Worm (Caenorhabditis elegans) whole organism, L4 larva: ENCODE measurements around the gene F33G12.3.

ENCODE experiments used
- D1046.2 ChIP-seq: fragments of 200-800 bp; sonication (Bioruptor generic); IDR thresholded peaks from 2 replicates; pipeline ENCODE4 v1.3.6; 2022; ENCODE audit warnings: missing genetic modification characterization, missing compliant biosample characterization
- F26F4.8 ChIP-seq: fragments of 200-800 bp; sonication (Bioruptor generic); conservative IDR thresholded peaks from 2 replicates; pipeline ENCODE4 v1.3.6; 2022; ENCODE audit warnings: missing genetic modification characterization, missing compliant biosample characterization
- F37D6.2 ChIP-seq: sonication (generic microtip); optimal IDR thresholded peaks from 2 replicates; lab custom pipeline; 2016; ENCODE audit warnings: mild to moderate bottlenecking, missing genetic modification characterization, missing compliant biosample characterization
- R02D3.7 ChIP-seq: fragments of 150-350 bp; sonication (generic microtip); optimal IDR thresholded peaks from 3 replicates; lab custom pipeline; 2014; ENCODE audit warnings: missing biosample characterization, missing genetic modification characterization
- Y105C5A.15 ChIP-seq: fragments of 200-800 bp; sonication (Bioruptor generic); IDR thresholded peaks from 2 replicates; pipeline ENCODE4 v1.3.6; 2022; ENCODE audit warnings: missing genetic modification characterization, missing compliant biosample characterization
- Y48G9A.11 ChIP-seq: fragments of 200-800 bp; sonication (Bioruptor generic); IDR thresholded peaks from 2 replicates; pipeline ENCODE4 v1.3.6; 2022; ENCODE audit warnings: missing genetic modification reagents, missing genetic modification characterization, missing compliant biosample characterization
- aha-1 ChIP-seq: fragments of 150-350 bp; peaks from one replicate; lab custom pipeline; 2014; ENCODE audit warnings: missing biosample characterization, missing genetic modification characterization
- aly-2 ChIP-seq: sonication (generic microtip); optimal IDR thresholded peaks from 2 replicates; lab custom pipeline; 2018; ENCODE audit warnings: missing biosample characterization, missing genetic modification characterization
- ama-1 ChIP-seq: fragments of 150-350 bp; optimal IDR thresholded peaks from 2 replicates; lab custom pipeline; 2014; ENCODE audit warnings: inconsistent platforms, mixed read lengths
- ceh-28 ChIP-seq: fragments of 150-350 bp; optimal IDR thresholded peaks from 2 replicates; lab custom pipeline; 2014; ENCODE audit warnings: missing biosample characterization, missing genetic modification reagents, missing genetic modification characterization
- ceh-32 ChIP-seq: sonication (generic microtip); optimal IDR thresholded peaks from 2 replicates; lab custom pipeline; 2016; ENCODE audit warnings: mild to moderate bottlenecking, missing genetic modification characterization, missing compliant biosample characterization; ENCODE audit not compliant: poor library complexity
- ceh-82 ChIP-seq: sonication (generic microtip); optimal IDR thresholded peaks from 2 replicates; lab custom pipeline; 2017; ENCODE audit warnings: missing biosample characterization, missing genetic modification characterization
- cey-2 ChIP-seq: sonication (generic microtip); optimal IDR thresholded peaks from 3 replicates; lab custom pipeline; 2017; ENCODE audit warnings: missing genetic modification characterization, mild to moderate bottlenecking, missing compliant biosample characterization, antibody characterized with exemption, borderline replicate concordance; ENCODE audit not compliant: insufficient read depth
- ctbp-1 ChIP-seq: fragments of 200-800 bp; sonication (Bioruptor generic); IDR thresholded peaks from 2 replicates; pipeline ENCODE4 v1.3.6; 2022; ENCODE audit warnings: missing genetic modification reagents, missing genetic modification characterization, missing compliant biosample characterization
- dmd-8 ChIP-seq: fragments of 200-800 bp; sonication (Bioruptor generic); IDR thresholded peaks from 2 replicates; pipeline ENCODE4 v1.3.6; 2022; ENCODE audit warnings: missing genetic modification characterization, missing compliant biosample characterization
- dpl-1 ChIP-seq: fragments of 150-350 bp; optimal IDR thresholded peaks from 2 replicates; lab custom pipeline; 2014; ENCODE audit warnings: missing biosample characterization, missing genetic modification reagents, missing genetic modification characterization
- dve-1 ChIP-seq: sonication (generic microtip); optimal IDR thresholded peaks from 2 replicates; lab custom pipeline; 2017; ENCODE audit warnings: antibody characterized with exemption, mild to moderate bottlenecking, missing genetic modification characterization, missing compliant biosample characterization; ENCODE audit not compliant: insufficient read depth
- egl-43 ChIP-seq: fragments of 200-800 bp; sonication (Bioruptor generic); IDR thresholded peaks from 2 replicates; pipeline ENCODE4 v1.3.6; 2022; ENCODE audit warnings: missing genetic modification reagents, missing genetic modification characterization, missing compliant biosample characterization
- fos-1 ChIP-seq: fragments of 150-350 bp; optimal IDR thresholded peaks from 2 replicates; lab custom pipeline; 2014; ENCODE audit warnings: missing biosample characterization, missing genetic modification characterization
- gei-8 ChIP-seq: fragments of 200-800 bp; sonication (Bioruptor generic); optimal IDR thresholded peaks from 2 replicates; lab custom pipeline; 2018; ENCODE audit warnings: mild to moderate bottlenecking, missing genetic modification characterization, missing compliant biosample characterization
- hlh-11 ChIP-seq: fragments of 200-800 bp; sonication (Bioruptor generic); optimal IDR thresholded peaks from 2 replicates; lab custom pipeline; 2018; ENCODE audit warnings: mild to moderate bottlenecking, missing genetic modification characterization, missing compliant biosample characterization
- jun-1 ChIP-seq: fragments of 150-350 bp; optimal IDR thresholded peaks from 2 replicates; lab custom pipeline; 2014; ENCODE audit warnings: missing biosample characterization, missing genetic modification reagents, missing genetic modification characterization
- lim-7 ChIP-seq: fragments of 200-800 bp; sonication (Bioruptor generic); IDR thresholded peaks from 2 replicates; pipeline ENCODE4 v1.3.6; 2022; ENCODE audit warnings: missing genetic modification characterization, missing compliant biosample characterization
- lin-13 ChIP-seq: fragments of 150-350 bp; optimal IDR thresholded peaks from 2 replicates; lab custom pipeline; 2014; ENCODE audit warnings: missing biosample characterization, missing genetic modification reagents, missing genetic modification characterization
- lir-3 ChIP-seq: sonication (generic microtip); optimal IDR thresholded peaks from 2 replicates; lab custom pipeline; 2016; ENCODE audit warnings: mild to moderate bottlenecking, missing genetic modification characterization, missing compliant biosample characterization
- mdl-1 ChIP-seq, 2 experiments: fragments of 150-350 bp in 1 of 2; sonication (generic microtip) in 1 of 2; optimal IDR thresholded peaks; 2 replicates each; lab custom pipeline; 2014 to 2017; ENCODE audit warnings: missing biosample characterization in 2 of 2, missing genetic modification characterization in 2 of 2
- mep-1 ChIP-seq: fragments of 150-350 bp; sonication (generic microtip); optimal IDR thresholded peaks from 3 replicates; lab custom pipeline; 2014; ENCODE audit warnings: missing biosample characterization, missing genetic modification characterization
- mes-2 ChIP-seq: sonication (generic microtip); optimal IDR thresholded peaks from 2 replicates; lab custom pipeline; 2016; ENCODE audit warnings: missing genotype, mild to moderate bottlenecking, missing genetic modification characterization, missing compliant biosample characterization; ENCODE audit not compliant: poor library complexity, severe bottlenecking
- mxl-3 ChIP-seq: fragments of 200-800 bp; sonication (Bioruptor generic); optimal IDR thresholded peaks from 2 replicates; lab custom pipeline; 2018; ENCODE audit warnings: mild to moderate bottlenecking, missing genetic modification characterization, missing compliant biosample characterization
- nhr-10 ChIP-seq: fragments of 150-350 bp; optimal IDR thresholded peaks from 2 replicates; lab custom pipeline; 2014; ENCODE audit warnings: missing biosample characterization, missing genetic modification characterization
- nhr-102 ChIP-seq: sonication (generic microtip); optimal IDR thresholded peaks from 2 replicates; lab custom pipeline; 2016; ENCODE audit warnings: mild to moderate bottlenecking, missing genetic modification characterization, moderate library complexity, missing compliant biosample characterization
- nhr-77 ChIP-seq: fragments of 150-350 bp; optimal IDR thresholded peaks from 2 replicates; lab custom pipeline; 2014; ENCODE audit warnings: missing biosample characterization, missing genetic modification characterization
- php-3 ChIP-seq: fragments of 200-800 bp; sonication (Bioruptor generic); IDR thresholded peaks from 2 replicates; pipeline ENCODE4 v1.3.6; 2022; ENCODE audit warnings: missing genetic modification reagents, missing genetic modification characterization, missing compliant biosample characterization
- pqm-1 ChIP-seq: sonication (generic microtip); optimal IDR thresholded peaks from 2 replicates; lab custom pipeline; 2017; ENCODE audit warnings: missing biosample characterization, missing genetic modification characterization
- sdz-12 ChIP-seq: fragments of 200-800 bp; sonication (Bioruptor generic); optimal IDR thresholded peaks from 2 replicates; lab custom pipeline; 2018; ENCODE audit warnings: mild to moderate bottlenecking, missing genetic modification characterization, missing compliant biosample characterization
- set-16 ChIP-seq: fragments of 200-800 bp; sonication (Bioruptor generic); IDR thresholded peaks from 2 replicates; pipeline ENCODE4 v1.3.6; 2022; ENCODE audit warnings: missing genetic modification reagents, missing genetic modification characterization, missing compliant biosample characterization
- snpc-4 ChIP-seq: fragments of 150-350 bp; optimal IDR thresholded peaks from 2 replicates; lab custom pipeline; 2014; ENCODE audit warnings: missing biosample characterization, missing genetic modification characterization
- spr-3 ChIP-seq: fragments of 200-800 bp; sonication (Bioruptor generic); optimal IDR thresholded peaks from 2 replicates; lab custom pipeline; 2018; ENCODE audit warnings: mild to moderate bottlenecking, missing genetic modification characterization, missing compliant biosample characterization
- tag-97 ChIP-seq: fragments of 200-800 bp; sonication (Bioruptor generic); IDR thresholded peaks from 2 replicates; pipeline ENCODE4 v1.3.6; 2022; ENCODE audit warnings: missing genetic modification characterization, missing compliant biosample characterization
- zag-1 ChIP-seq: fragments of 150-350 bp; optimal IDR thresholded peaks from 2 replicates; lab custom pipeline; 2014; ENCODE audit warnings: missing biosample characterization, missing genetic modification characterization
- zfp-2 ChIP-seq: sonication (generic microtip); optimal IDR thresholded peaks from 2 replicates; lab custom pipeline; 2016; ENCODE audit warnings: mild to moderate bottlenecking, missing genetic modification characterization, missing compliant biosample characterization
- zfp-3 ChIP-seq: fragments of 200-800 bp; sonication (Bioruptor generic); conservative IDR thresholded peaks from 2 replicates; pipeline ENCODE4 v1.3.6; 2022; ENCODE audit warnings: missing genetic modification reagents, missing genetic modification characterization, missing compliant biosample characterization
- zip-11 ChIP-seq: fragments of 200-800 bp; sonication (Bioruptor generic); IDR thresholded peaks from 2 replicates; pipeline ENCODE4 v1.3.6; 2022; ENCODE audit warnings: missing genetic modification characterization, missing compliant biosample characterization

Gene F33G12.3

DNA sequence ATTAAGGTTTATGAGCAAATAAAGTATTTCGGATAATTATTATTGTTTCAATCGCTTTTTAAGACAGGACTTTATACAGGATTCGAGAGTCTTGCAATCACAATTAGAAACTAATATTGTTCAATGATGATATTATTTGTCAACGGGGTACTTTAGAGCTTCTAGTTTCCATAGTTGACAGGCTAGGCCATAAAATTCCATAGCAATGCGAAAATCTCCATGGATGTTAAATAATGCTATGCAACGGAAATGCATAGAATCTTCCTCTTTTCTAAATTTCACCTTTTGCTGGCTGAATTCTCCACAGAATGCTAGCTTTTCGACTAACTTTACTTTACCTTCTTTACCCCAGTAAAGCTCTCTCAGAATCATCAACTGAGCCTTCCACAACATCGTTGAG is 25.8 kb downstream of the F33G12.3 start, which contains the start of gene F59A6.3:
Gene F59A6.3, plus strand, starts transcription at position 301 of the 400 bp plus-strand sequence.
- TF ChIP-seq dmd-8, result no peak

DNA sequence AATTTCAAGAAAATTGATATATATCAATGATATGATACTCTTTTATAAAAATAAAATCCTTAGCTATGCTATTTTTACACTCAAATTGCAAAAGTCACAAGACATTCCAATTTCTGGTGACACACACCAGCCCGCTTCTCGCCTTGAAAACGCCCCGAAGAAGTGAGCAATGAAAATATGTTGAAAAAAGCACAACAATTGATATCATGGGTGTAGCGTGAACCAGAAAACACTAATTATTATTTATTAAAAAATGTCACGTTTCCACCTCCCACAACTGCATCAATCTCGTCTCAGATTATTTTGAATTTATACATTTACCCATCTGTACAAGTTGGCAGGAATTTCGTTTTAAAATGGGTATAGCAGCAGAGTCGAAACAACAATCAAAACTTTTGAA is 29.1 kb downstream of the F33G12.3 start, which contains the start of gene F59A6.4:
Gene F59A6.4, plus strand, starts transcription at position 301 of the 400 bp plus-strand sequence.
- TF ChIP-seq jun-1 (no peak), zag-1 (tag; lab: Kevin White, UChicago) (no peak), zfp-2 (tag; lab: Kevin White, UChicago) (no peak), ama-1 (lab: Kevin White, UChicago) (no peak), tag-97 (GFP tag; lab: Robert Waterston, UW) (no peak)
- TF ChIP-seq, all 104 proteins: peak for 0

DNA sequence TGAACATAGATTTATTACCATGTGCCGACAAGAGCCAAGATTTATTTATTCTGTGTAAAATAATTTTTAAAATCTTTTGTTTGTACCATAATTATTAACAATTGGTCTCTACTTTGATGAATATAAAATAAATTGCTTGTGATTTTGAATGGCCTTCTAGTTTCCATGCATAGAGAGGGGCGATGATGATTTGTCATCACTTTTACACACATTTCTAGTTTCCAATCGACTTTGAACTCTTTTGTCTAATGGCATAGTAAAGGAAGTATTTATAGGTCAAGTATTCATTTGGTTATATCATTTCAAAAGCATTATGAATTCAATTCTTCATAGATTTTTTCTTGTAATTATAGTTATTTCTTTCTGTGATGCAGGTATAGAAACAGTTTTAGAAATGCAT is 30.2 kb downstream of the F33G12.3 start, which contains the start of gene F59A6.10:
Gene F59A6.10, plus strand, starts transcription at position 301 of the 400 bp plus-strand sequence.
- TF ChIP-seq F26F4.8 (GFP tag; lab: Robert Waterston, UW) (no peak), D1046.2 (no peak), ceh-82 (no peak), ceh-32 (tag; lab: Kevin White, UChicago) (no peak), aha-1 (no peak), pqm-1 (tag; lab: Kevin White, UChicago) (no peak), R02D3.7 (tag; lab: Kevin White, UChicago) (no peak), aly-2 (tag; lab: Kevin White, UChicago) (no peak), nhr-10 (no peak), zfp-3 (GFP tag; lab: Robert Waterston, UW) (no peak), nhr-77 (tag; lab: Kevin White, UChicago) (no peak), ctbp-1 (GFP tag; lab: Robert Waterston, UW) (no peak)

DNA sequence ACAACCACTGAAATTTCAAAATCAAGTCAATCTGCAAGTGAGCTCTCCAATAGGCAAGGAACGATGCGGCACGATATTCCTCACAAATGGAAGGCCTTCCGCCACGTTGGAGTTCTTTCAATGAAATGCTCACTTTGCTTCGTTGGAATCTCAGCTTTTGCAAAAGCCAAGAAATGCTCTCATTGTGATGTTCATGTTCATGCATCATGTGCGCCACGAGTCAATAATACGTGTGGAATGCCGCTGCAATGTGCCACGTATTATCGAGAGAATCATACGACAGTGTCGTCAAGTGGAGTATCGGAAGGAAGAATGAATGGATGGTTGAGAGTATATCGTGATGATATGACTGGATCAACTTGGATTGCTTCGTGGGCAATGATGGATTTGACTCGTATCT is 32.0 kb downstream of the F33G12.3 start:
- TF ChIP-seq fos-1 (tag; lab: Kevin White, UChicago) (no peak), lir-3 (tag; lab: Kevin White, UChicago) (no peak), Y105C5A.15 (no peak), mes-2 (tag; lab: Kevin White, UChicago) (no peak), hlh-11 (tag; lab: Kevin White, UChicago) (no peak), F26F4.8 (GFP tag; lab: Robert Waterston, UW) (no peak)

DNA sequence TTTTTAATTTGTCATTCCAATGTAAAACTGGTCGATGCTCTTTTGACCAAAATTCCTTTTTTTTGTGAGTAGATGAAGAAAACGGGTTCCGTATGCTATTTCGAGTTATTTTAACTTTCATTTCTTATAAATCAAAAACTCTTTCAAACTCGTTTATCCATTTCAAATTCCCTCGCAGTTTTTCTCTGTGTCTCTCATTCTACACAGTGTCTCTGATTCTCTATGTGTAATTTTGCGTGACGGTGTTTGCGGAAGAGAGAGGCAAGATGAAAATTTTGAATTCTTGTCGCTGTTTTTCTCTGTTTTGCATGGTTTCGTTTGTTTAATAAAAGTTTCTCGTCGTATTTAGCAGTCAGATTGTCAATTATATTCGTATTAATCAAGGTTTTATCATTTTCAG is 34.7 kb downstream of the F33G12.3 start, which contains the start of gene citk-2:
Gene citk-2, plus strand, starts transcription at position 399 of the 400 bp plus-strand sequence.
- no peak for TF ChIP-seq ceh-28 (tag; lab: Kevin White, UChicago)
- TF ChIP-seq nhr-77 (tag; lab: Kevin White, UChicago), result no peak
- TF ChIP-seq Y105C5A.15, result no peak
- peak; percentile 93 for TF ChIP-seq mes-2 (tag; lab: Kevin White, UChicago)
- TF ChIP-seq set-16 (GFP tag; lab: Robert Waterston, UW), result no peak
- TF ChIP-seq tag-97 (GFP tag; lab: Robert Waterston, UW), result no peak
- no peak for TF ChIP-seq ceh-82
- TF ChIP-seq spr-3 (GFP tag; lab: Kevin White, UChicago), result peak; percentile 47
- TF ChIP-seq snpc-4 (tag; lab: Kevin White, UChicago), result no peak
- no peak for TF ChIP-seq gei-8
- no peak for TF ChIP-seq nhr-102 (tag; lab: Kevin White, UChicago)
- no peak for TF ChIP-seq zfp-3 (GFP tag; lab: Robert Waterston, UW)
- no peak for TF ChIP-seq egl-43 (GFP tag; lab: Robert Waterston, UW)
- no peak for TF ChIP-seq ctbp-1 (GFP tag; lab: Robert Waterston, UW)
- TF ChIP-seq zip-11 (GFP tag; lab: Robert Waterston, UW), result no peak
- no peak for TF ChIP-seq sdz-12
- no peak for TF ChIP-seq php-3 (GFP tag; lab: Robert Waterston, UW)
- TF ChIP-seq lim-7 (GFP tag; lab: Robert Waterston, UW), result no peak
- TF ChIP-seq dmd-8, result no peak
- no peak for TF ChIP-seq mdl-1 (tag; optimal IDR thresholded peaks at IDR 0.05; lab: Kevin White, UChicago)
- TF ChIP-seq aha-1, result peak; percentile 97
- TF ChIP-seq F26F4.8 (GFP tag; lab: Robert Waterston, UW), result no peak
- no peak for TF ChIP-seq lin-13
- TF ChIP-seq dpl-1 (GFP tag; lab: Kevin White, UChicago), result peak; percentile 100
- TF ChIP-seq Y48G9A.11 (GFP tag; lab: Robert Waterston, UW), result no peak
- no peak for TF ChIP-seq dve-1
- no peak for TF ChIP-seq mxl-3 (GFP tag; lab: Kevin White, UChicago)
- no peak for TF ChIP-seq fos-1 (tag; lab: Kevin White, UChicago)
- TF ChIP-seq mep-1, result no peak
- no peak for TF ChIP-seq cey-2
- peak; percentile 29 for TF ChIP-seq F37D6.2
